Worm (Caenorhabditis elegans): ENCODE results near the gene B0348.2.

Gene B0348.2

ce11 chrV:37729-38128, 7.4 kb upstream of the B0348.2 start:
- TF ChIP-seq sox-4 (tag; optimal IDR thresholded peaks at IDR 0.05) (no peak), hlh-4 (tag; optimal IDR thresholded peaks at IDR 0.05) (no peak), lin-35 (GFP tag; optimal IDR thresholded peaks at IDR 0.05) (no peak), unc-98 (GFP tag; IDR thresholded peaks at IDR 0.05) (no peak), lsy-2 (tag; optimal IDR thresholded peaks at IDR 0.05) (no peak), C34B4.2 (tag; optimal IDR thresholded peaks at IDR 0.05) (no peak), unc-130 (tag; optimal IDR thresholded peaks at IDR 0.05) (no peak), ceh-63 (GFP tag; optimal IDR thresholded peaks at IDR 0.05) (no peak), elt-2 (tag; optimal IDR thresholded peaks at IDR 0.05) (no peak), sptf-1 (tag; optimal IDR thresholded peaks at IDR 0.05) (no peak), ceh-82 (tag; optimal IDR thresholded peaks at IDR 0.05) (no peak), egl-27 (tag; optimal IDR thresholded peaks at IDR 0.05) (no peak), ceh-88 (GFP tag; IDR thresholded peaks at IDR 0.05) (no peak), rnt-1 (tag; optimal IDR thresholded peaks at IDR 0.05) (no peak), zag-1 (tag; optimal IDR thresholded peaks at IDR 0.05) (no peak), xbp-1 (tag; optimal IDR thresholded peaks at IDR 0.05) (no peak), nhr-76 (tag; optimal IDR thresholded peaks at IDR 0.05) (no peak)

DNA sequence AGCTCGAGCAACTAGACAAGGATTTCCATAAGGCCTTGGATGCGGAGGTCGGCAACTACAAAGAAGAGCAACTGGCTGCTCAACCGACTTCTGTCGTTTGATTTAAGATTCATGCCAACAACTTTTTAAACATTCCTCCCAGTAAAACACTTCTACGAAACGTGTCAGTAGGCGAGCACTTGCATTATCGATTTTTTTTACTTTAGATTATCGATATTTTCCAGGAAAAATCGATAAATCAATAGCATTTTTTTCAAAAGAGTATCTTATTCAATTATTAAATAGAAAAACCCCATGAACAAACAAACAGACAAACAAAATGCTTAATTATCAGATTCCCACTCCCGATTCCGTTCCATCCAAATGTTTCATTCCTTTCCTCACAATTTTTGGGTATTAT, 2.0 kb upstream of the B0348.2 start:
- TF ChIP-seq ceh-90 (tag; optimal IDR thresholded peaks at IDR 0.05) (no peak), nhr-85 (tag) (peak; percentile 13), efl-1 (optimal IDR thresholded peaks at IDR 0.05) (no peak), efl-1 (GFP tag; optimal IDR thresholded peaks at IDR 0.05 in 1 of 2) (peak in 1 of 2 experiments; percentile 89)

ce11 chrV:44026-44425, 1.1 kb upstream of the B0348.2 start:
- TF ChIP-seq efl-1 (optimal IDR thresholded peaks at IDR 0.05) = no peak
- TF ChIP-seq efl-1 (GFP tag; optimal IDR thresholded peaks at IDR 0.05 in 1 of 2) = peak in 1 of 2 experiments; percentile 28
- no peak for TF ChIP-seq zip-4 (GFP tag; optimal IDR thresholded peaks at IDR 0.05)
- TF ChIP-seq ztf-4 (tag; optimal IDR thresholded peaks at IDR 0.05) = no peak
- no peak for TF ChIP-seq unc-98 (GFP tag; IDR thresholded peaks at IDR 0.05)
- TF ChIP-seq elt-2 (tag; optimal IDR thresholded peaks at IDR 0.05) = peak; percentile 59

- TF ChIP-seq lsy-2 (tag; optimal IDR thresholded peaks at IDR 0.05) (peak in 1 of 2 experiments; percentile 9), mef-2 (tag; optimal IDR thresholded peaks at IDR 0.05) (no peak), Y116A8C.19 (tag; optimal IDR thresholded peaks at IDR 0.05; ENCODE audit: borderline replicate concordance) (no peak), elt-2 (tag; optimal IDR thresholded peaks at IDR 0.05) (peak; percentile 83), ztf-4 (tag; optimal IDR thresholded peaks at IDR 0.05) (no peak), nhr-85 (tag) (no peak), jun-1 (tag; optimal IDR thresholded peaks at IDR 0.05) (peak; percentile 62), lin-39 (tag; optimal IDR thresholded peaks at IDR 0.05) (no peak), fos-1 (tag; optimal IDR thresholded peaks at IDR 0.05) (no peak), xbp-1 (tag; optimal IDR thresholded peaks at IDR 0.05) (no peak), nhr-19 (GFP tag; conservative IDR thresholded peaks at IDR 0.05) (no peak), snpc-4 (tag; optimal IDR thresholded peaks at IDR 0.05) (no peak), nhr-20 (tag; optimal IDR thresholded peaks at IDR 0.05) (no peak), blmp-1 (tag; optimal IDR thresholded peaks at IDR 0.05) (no peak)
These were observed 2.7 kb downstream of the B0348.2 start for ce11 chrV:47799-48198.

- TF ChIP-seq unc-86 (tag; optimal IDR thresholded peaks at IDR 0.05) (no peak), sox-4 (tag; optimal IDR thresholded peaks at IDR 0.05) (no peak), mep-1 (tag; optimal IDR thresholded peaks at IDR 0.05) (no peak), fos-1 (tag; optimal IDR thresholded peaks at IDR 0.05) (no peak), pqm-1 (tag; optimal IDR thresholded peaks at IDR 0.05) (no peak), swsn-7 (tag; optimal IDR thresholded peaks at IDR 0.05) (no peak), egl-13 (tag; optimal IDR thresholded peaks at IDR 0.05) (no peak), nhr-85 (tag) (no peak), tlp-1 (tag; optimal IDR thresholded peaks at IDR 0.05) (no peak), unc-62 (GFP tag; optimal IDR thresholded peaks at IDR 0.05) (no peak), lsy-2 (tag; optimal IDR thresholded peaks at IDR 0.05) (no peak), blmp-1 (tag; optimal IDR thresholded peaks at IDR 0.05) (no peak)
These were observed 3.5 kb downstream of the B0348.2 start, which contains the start of gene B0348.1 for ce11 chrV:48622-49021. Gene B0348.1, plus strand, starts transcription at chrV:48922.
